Worm (Caenorhabditis elegans) whole organism, early embryonic: ENCODE results near the gene Y116A8C.30.

Experiments used
- F13C5.2 ChIP-seq: sonication (generic microtip); optimal IDR thresholded peaks from 2 replicates; lab custom pipeline; 2017; ENCODE audit warnings: mild to moderate bottlenecking, missing genetic modification characterization, inconsistent platforms, missing compliant biosample characterization
- ama-1 ChIP-seq: fragments of 150-350 bp; optimal IDR thresholded peaks from 2 replicates; lab custom pipeline; 2014
- flt-1 ChIP-seq: fragments of 200-800 bp; sonication (Bioruptor generic); IDR thresholded peaks from 2 replicates; pipeline ENCODE4 v1.3.6; 2022; ENCODE audit warnings: missing genetic modification characterization, missing compliant biosample characterization
- hmbx-1 ChIP-seq: sonication (generic microtip); optimal IDR thresholded peaks from 2 replicates; lab custom pipeline; 2016; ENCODE audit warnings: mild to moderate bottlenecking, missing genetic modification characterization, missing compliant biosample characterization
- scrt-1 ChIP-seq: fragments of 200-800 bp; sonication (Bioruptor generic); IDR thresholded peaks from 2 replicates; pipeline ENCODE4 v1.3.6; 2022; ENCODE audit warnings: missing genetic modification characterization, missing compliant biosample characterization
- tbx-37 ChIP-seq: fragments of 200-800 bp; sonication (Bioruptor generic); conservative IDR thresholded peaks from 2 replicates; pipeline ENCODE4 v1.3.6; 2022; ENCODE audit warnings: missing genetic modification reagents, missing genetic modification characterization, missing compliant biosample characterization
- tra-4 ChIP-seq: sonication (generic microtip); optimal IDR thresholded peaks from 2 replicates; lab custom pipeline; 2017; ENCODE audit warnings: missing genetic modification characterization, missing compliant biosample characterization

ce11 chrIV:17108200-17108599 is 4.7 kb upstream of the Y116A8C.30 start:
- no peak for TF ChIP-seq hmbx-1 (tag; lab: Kevin White, UChicago)
- no peak for TF ChIP-seq tra-4
- TF ChIP-seq ama-1 (lab: Kevin White, UChicago): no peak
- no peak for TF ChIP-seq F13C5.2 (tag; lab: Kevin White, UChicago)
- TF ChIP-seq flt-1: no peak
- no peak for TF ChIP-seq tbx-37 (GFP tag; lab: Robert Waterston, UW)
- TF ChIP-seq scrt-1 (GFP tag; lab: Robert Waterston, UW): no peak
